Worm (Caenorhabditis elegans) whole organism, L4 larva: ENCODE measurements around the gene H06H21.8.

ENCODE experiments used
- F44E2.7 ChIP-seq: fragments of 200-800 bp; sonication (Bioruptor generic); IDR thresholded peaks from 2 replicates; pipeline ENCODE4 v2.1.2; 2022; ENCODE audit warnings: missing genetic modification characterization, missing compliant biosample characterization
- ZK546.5 ChIP-seq, 2 experiments: sonication (generic microtip); optimal IDR thresholded peaks; 2 replicates each; lab custom pipeline; 2017; ENCODE audit warnings: missing biosample characterization in 2 of 2, missing genetic modification characterization in 2 of 2
- ama-1 ChIP-seq: fragments of 150-350 bp; optimal IDR thresholded peaks from 2 replicates; lab custom pipeline; 2014; ENCODE audit warnings: inconsistent platforms, mixed read lengths
- unc-39 ChIP-seq: sonication (generic microtip); optimal IDR thresholded peaks from 2 replicates; lab custom pipeline; 2017; ENCODE audit warnings: missing biosample characterization, missing genetic modification characterization
- zfp-2 ChIP-seq: sonication (generic microtip); optimal IDR thresholded peaks from 2 replicates; lab custom pipeline; 2016; ENCODE audit warnings: mild to moderate bottlenecking, missing genetic modification characterization, missing compliant biosample characterization
- ztf-11 ChIP-seq: fragments of 150-350 bp; optimal IDR thresholded peaks from 2 replicates; lab custom pipeline; 2014; ENCODE audit warnings: missing biosample characterization, missing genetic modification characterization

ce11 chrIV:4807219-4807618 is 13.7 kb downstream of the H06H21.8 start, which contains the start of gene H06H21.11:
- no peak for TF ChIP-seq ztf-11 (tag; lab: Kevin White, UChicago)
- no peak for TF ChIP-seq unc-39
- TF ChIP-seq zfp-2 (tag; lab: Kevin White, UChicago): no peak
- TF ChIP-seq ama-1 (lab: Kevin White, UChicago): no peak
- no peak for TF ChIP-seq F44E2.7 (GFP tag; lab: Robert Waterston, UW)
- TF ChIP-seq ZK546.5 (tag; optimal IDR thresholded peaks at IDR 0.05; lab: Kevin White, UChicago): no peak
